Worm (Caenorhabditis elegans) whole organism, young adult: ENCODE results near the gene B0310.3.
A peak's percentile ranks its signal among the peaks of the same experiment; 100 is the strongest.

ENCODE experiments used
- B0019.2 ChIP-seq: fragments of 200-800 bp; sonication (Bioruptor generic); conservative IDR thresholded peaks from 2 replicates; pipeline ENCODE4 v1.3.6; 2022; ENCODE audit warnings: missing genetic modification reagents, missing genetic modification characterization, missing compliant biosample characterization
- C06A6.2 ChIP-seq: fragments of 200-800 bp; sonication (Bioruptor generic); conservative IDR thresholded peaks from 2 replicates; pipeline ENCODE4 v1.3.6; 2022; ENCODE audit warnings: missing genetic modification characterization, missing compliant biosample characterization
- F10E7.11 ChIP-seq: sonication (generic microtip); optimal IDR thresholded peaks from 2 replicates; lab custom pipeline; 2017; ENCODE audit warnings: mild to moderate bottlenecking, missing genetic modification characterization, moderate library complexity, missing compliant biosample characterization
- F22D6.2 ChIP-seq: sonication (generic microtip); optimal IDR thresholded peaks from 2 replicates; lab custom pipeline; 2016; ENCODE audit warnings: mild to moderate bottlenecking, missing genetic modification characterization, missing compliant biosample characterization
- K12H6.12 ChIP-seq: fragments of 200-800 bp; sonication (Bioruptor generic); optimal IDR thresholded peaks from 2 replicates; lab custom pipeline; 2018; ENCODE audit warnings: mild to moderate bottlenecking, missing genetic modification characterization, missing compliant biosample characterization
- Y67H2A.10 ChIP-seq: fragments of 200-800 bp; sonication (Bioruptor generic); conservative IDR thresholded peaks from 2 replicates; pipeline ENCODE4 v1.3.6; 2022; ENCODE audit warnings: missing genetic modification reagents, missing genetic modification characterization, missing compliant biosample characterization
- Y95B8A.8 ChIP-seq: fragments of 200-800 bp; sonication (Bioruptor generic); IDR thresholded peaks from 2 replicates; pipeline ENCODE4 v1.3.6; 2022; ENCODE audit warnings: missing genetic modification reagents, missing genetic modification characterization, missing compliant biosample characterization
- ZK185.1 ChIP-seq: sonication (generic microtip); optimal IDR thresholded peaks from 2 replicates; lab custom pipeline; 2016; ENCODE audit warnings: mild to moderate bottlenecking, missing genetic modification characterization, missing compliant biosample characterization; ENCODE audit not compliant: poor library complexity, severe bottlenecking
- aptf-2 ChIP-seq: fragments of 200-800 bp; sonication (Bioruptor generic); conservative IDR thresholded peaks from 2 replicates; pipeline ENCODE4 v1.3.6; 2022; ENCODE audit warnings: missing genetic modification reagents, missing genetic modification characterization, missing compliant biosample characterization
- atf-7 ChIP-seq: sonication (generic microtip); optimal IDR thresholded peaks from 2 replicates; lab custom pipeline; 2017; ENCODE audit warnings: mild to moderate bottlenecking, missing genetic modification characterization, missing compliant biosample characterization
- attf-5 ChIP-seq: fragments of 200-800 bp; sonication (Bioruptor generic); optimal IDR thresholded peaks from 2 replicates; lab custom pipeline; 2018; ENCODE audit warnings: mild to moderate bottlenecking, missing genetic modification characterization, missing compliant biosample characterization
- bed-2 ChIP-seq: fragments of 200-800 bp; sonication (Bioruptor generic); IDR thresholded peaks from 2 replicates; pipeline ENCODE4 v1.3.6; 2022; ENCODE audit warnings: missing genetic modification reagents, missing genetic modification characterization, missing compliant biosample characterization
- cebp-1 ChIP-seq, 2 experiments: fragments of 200-800 bp in 1 of 2; sonication (Bioruptor generic) in 1 of 2; sonication (generic microtip) in 1 of 2; IDR thresholded peaks in 1 of 2; optimal IDR thresholded peaks in 1 of 2; 2 replicates each; pipeline versions ENCODE4 v1.3.6 to Lab custom; 2017 to 2022; ENCODE audit warnings: missing compliant biosample characterization in 2 of 2, missing genetic modification characterization in 2 of 2, mild to moderate bottlenecking in 1 of 2, missing genetic modification reagents in 1 of 2, moderate library complexity in 1 of 2
- ceh-27 ChIP-seq: fragments of 200-800 bp; sonication (Bioruptor generic); optimal IDR thresholded peaks from 2 replicates; lab custom pipeline; 2018; ENCODE audit warnings: mild to moderate bottlenecking, missing genetic modification characterization, moderate library complexity, missing compliant biosample characterization
- die-1 ChIP-seq: sonication (generic microtip); optimal IDR thresholded peaks from 2 replicates; lab custom pipeline; 2016; ENCODE audit warnings: missing genotype, mild to moderate bottlenecking, missing genetic modification characterization, missing compliant biosample characterization
- efl-1 ChIP-seq: fragments of 150-350 bp; optimal IDR thresholded peaks from 2 replicates; lab custom pipeline; 2014; ENCODE audit warnings: missing biosample characterization, missing genetic modification reagents, missing genetic modification characterization
- ekl-4 ChIP-seq: fragments of 200-800 bp; sonication (Bioruptor generic); IDR thresholded peaks from 2 replicates; pipeline ENCODE4 v1.3.6; 2022; ENCODE audit warnings: missing genetic modification reagents, missing genetic modification characterization, missing compliant biosample characterization
- gei-17 ChIP-seq: fragments of 200-800 bp; sonication (Bioruptor generic); optimal IDR thresholded peaks from 2 replicates; lab custom pipeline; 2018; ENCODE audit warnings: mild to moderate bottlenecking, missing genetic modification characterization, missing compliant biosample characterization
- hmg-1.2 ChIP-seq: fragments of 200-800 bp; sonication (Bioruptor generic); IDR thresholded peaks from 2 replicates; pipeline ENCODE4 v1.3.6; 2022; ENCODE audit warnings: missing genetic modification reagents, missing genetic modification characterization, missing compliant biosample characterization
- let-607 ChIP-seq, 2 experiments: fragments of 200-800 bp in 1 of 2; sonication (Bioruptor generic) in 1 of 2; sonication (generic microtip) in 1 of 2; optimal IDR thresholded peaks; 2 replicates each; lab custom pipeline; 2016 to 2018; ENCODE audit warnings: mild to moderate bottlenecking in 2 of 2, missing compliant biosample characterization in 2 of 2, missing genetic modification characterization in 2 of 2, moderate library complexity in 2 of 2, missing genotype in 1 of 2
- lin-26 ChIP-seq: fragments of 200-800 bp; sonication (Bioruptor generic); IDR thresholded peaks from 2 replicates; pipeline ENCODE4 v1.3.6; 2022; ENCODE audit warnings: missing genetic modification reagents, missing genetic modification characterization, missing compliant biosample characterization
- lin-54 ChIP-seq: fragments of 200-800 bp; sonication (Bioruptor generic); optimal IDR thresholded peaks from 2 replicates; lab custom pipeline; 2018; ENCODE audit warnings: mild to moderate bottlenecking, missing genetic modification characterization, missing compliant biosample characterization
- lsy-27 ChIP-seq: sonication (generic microtip); optimal IDR thresholded peaks from 2 replicates; lab custom pipeline; 2017; ENCODE audit warnings: missing genetic modification characterization, mild to moderate bottlenecking, missing compliant biosample characterization, antibody characterized with exemption, missing genotype, borderline replicate concordance; ENCODE audit not compliant: insufficient read depth
- madf-10 ChIP-seq: sonication (generic microtip); optimal IDR thresholded peaks from 2 replicates; lab custom pipeline; 2016; ENCODE audit warnings: mild to moderate bottlenecking, missing genetic modification characterization, missing compliant biosample characterization
- nhr-80 ChIP-seq: sonication (generic microtip); optimal IDR thresholded peaks from 2 replicates; lab custom pipeline; 2016; ENCODE audit warnings: missing genetic modification characterization, missing compliant biosample characterization
- rpc-1 ChIP-seq, 2 experiments: fragments of 150-350 bp in 1 of 2; sonication (generic microtip) in 1 of 2; optimal IDR thresholded peaks; 2 replicates each; lab custom pipeline; 2014 to 2018; ENCODE audit warnings: missing biosample characterization in 1 of 2, missing genetic modification characterization in 1 of 2, missing genetic modification reagents in 1 of 2, missing genotype in 1 of 2
- sdz-38 ChIP-seq: sonication (generic microtip); optimal IDR thresholded peaks from 2 replicates; lab custom pipeline; 2016; ENCODE audit warnings: missing genotype, missing genetic modification characterization, missing compliant biosample characterization
- snpc-1.1 ChIP-seq: sonication (generic microtip); optimal IDR thresholded peaks from 2 replicates; lab custom pipeline; 2017; ENCODE audit warnings: missing genetic modification characterization, mild to moderate bottlenecking, missing compliant biosample characterization, antibody characterized with exemption, moderate library complexity, missing genotype, missing genetic modification reagents; ENCODE audit not compliant: insufficient read depth
- snpc-4 ChIP-seq, 5 experiments: fragments of 150-350 bp in 1 of 5; sonication (generic microtip) in 4 of 5; optimal IDR thresholded peaks; 2 replicates each; lab custom pipeline; 2014 to 2018; ENCODE audit warnings: missing genetic modification characterization in 5 of 5, missing biosample characterization in 3 of 5, antibody characterized with exemption in 2 of 5, mild to moderate bottlenecking in 2 of 5, missing compliant biosample characterization in 2 of 5, missing genotype in 2 of 5, moderate library complexity in 2 of 5, missing genetic modification reagents in 1 of 5
- somi-1 ChIP-seq: fragments of 200-800 bp; sonication (Bioruptor generic); optimal IDR thresholded peaks from 2 replicates; lab custom pipeline; 2018; ENCODE audit warnings: mild to moderate bottlenecking, missing genetic modification characterization, missing compliant biosample characterization
- tbp1 ChIP-seq: fragments of 200-800 bp; sonication (Bioruptor generic); optimal IDR thresholded peaks from 2 replicates; lab custom pipeline; 2018; ENCODE audit warnings: mild to moderate bottlenecking, missing genetic modification characterization, missing compliant biosample characterization
- tbx-9 ChIP-seq: sonication (generic microtip); optimal IDR thresholded peaks from 2 replicates; lab custom pipeline; 2016; ENCODE audit warnings: borderline replicate concordance, missing genetic modification characterization, inconsistent platforms, missing compliant biosample characterization
- unc-62 ChIP-seq: fragments of 150-350 bp; optimal IDR thresholded peaks from 2 replicates; lab custom pipeline; 2014; ENCODE audit warnings: missing biosample characterization, missing genetic modification reagents, missing genetic modification characterization
- zfh-2 ChIP-seq: fragments of 200-800 bp; sonication (Bioruptor generic); conservative IDR thresholded peaks from 2 replicates; pipeline ENCODE4 v1.3.6; 2022; ENCODE audit warnings: missing genetic modification reagents, missing genetic modification characterization, missing compliant biosample characterization
- ztf-18 ChIP-seq: sonication (generic microtip); optimal IDR thresholded peaks from 2 replicates; lab custom pipeline; 2016; ENCODE audit warnings: missing genotype, mild to moderate bottlenecking, missing genetic modification characterization, missing compliant biosample characterization
- ztf-26 ChIP-seq: sonication (generic microtip); optimal IDR thresholded peaks from 2 replicates; lab custom pipeline; 2017; ENCODE audit warnings: missing genetic modification characterization, missing compliant biosample characterization

B0310.3 gene

ce11 chrX:536365-536764 is 15.6 kb upstream of the B0310.3 start:
- no peak for TF ChIP-seq sdz-38 (tag; lab: Kevin White, UChicago)
- TF ChIP-seq lin-26 (GFP tag; lab: Robert Waterston, UW), result no peak
- no peak for TF ChIP-seq efl-1 (GFP tag; lab: Kevin White, UChicago)
- no peak for TF ChIP-seq bed-2 (GFP tag; lab: Robert Waterston, UW)

DNA sequence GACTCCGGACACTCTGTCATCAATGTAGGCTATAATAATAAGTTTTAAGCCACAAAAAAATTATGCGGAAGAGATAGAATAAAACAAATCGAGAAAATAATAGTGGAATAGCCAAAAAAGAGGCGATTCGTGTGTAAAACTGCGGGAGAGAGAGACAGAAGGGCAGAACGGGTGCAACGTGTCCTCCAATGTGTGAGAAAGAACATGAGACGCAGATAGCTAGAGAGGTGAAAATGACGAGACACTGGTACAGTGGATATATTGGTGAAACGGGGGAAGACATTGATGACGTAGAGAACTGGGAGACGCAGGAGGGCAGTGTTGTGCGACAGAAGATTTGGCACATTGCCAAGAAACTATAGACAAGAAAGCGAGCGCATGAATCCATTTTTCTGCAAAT is 14.9 kb upstream of the B0310.3 start, which contains the start of gene F28C10.3:
Gene F28C10.3, minus strand, starts transcription at position 101 of the 400 bp plus-strand sequence.
- TF ChIP-seq C06A6.2 (GFP tag; lab: Robert Waterston, UW), result no peak
- peak; percentile 5 for TF ChIP-seq unc-62 (GFP tag; lab: Kevin White, UChicago)
- TF ChIP-seq gei-17 (GFP tag; lab: Kevin White, UChicago), result peak; percentile 43
- TF ChIP-seq atf-7, result peak; percentile 60
- no peak for TF ChIP-seq F10E7.11
- TF ChIP-seq tbx-9 (tag; lab: Kevin White, UChicago), result no peak
- no peak for TF ChIP-seq ekl-4 (GFP tag; lab: Robert Waterston, UW)
- no peak for TF ChIP-seq rpc-1 (optimal IDR thresholded peaks at IDR 0.05; lab: Kevin White, UChicago)
- no peak for TF ChIP-seq rpc-1 (tag; optimal IDR thresholded peaks at IDR 0.05; lab: Kevin White, UChicago)
- TF ChIP-seq lsy-27 (tag; lab: Kevin White, UChicago), result no peak
- no peak for TF ChIP-seq Y95B8A.8 (GFP tag; lab: Robert Waterston, UW)
- TF ChIP-seq snpc-1.1 (tag; lab: Kevin White, UChicago), result no peak
- TF ChIP-seq tbp1 (GFP tag; lab: Kevin White, UChicago), result peak; percentile 8
- TF ChIP-seq ceh-27, result peak; percentile 59
- no peak for TF ChIP-seq cebp-1 (GFP tag; IDR thresholded peaks at IDR 0.05; lab: Robert Waterston, UW)
- peak; percentile 67 for TF ChIP-seq cebp-1 (tag; optimal IDR thresholded peaks at IDR 0.05; lab: Kevin White, UChicago)
- peak; percentile 49; the same call in 1 of the 2 replicates for TF ChIP-seq zfh-2 (GFP tag; lab: Robert Waterston, UW)
- TF ChIP-seq attf-5, result peak; percentile 28
- TF ChIP-seq Y67H2A.10 (GFP tag; lab: Robert Waterston, UW), result no peak
- TF ChIP-seq sdz-38 (tag; lab: Kevin White, UChicago), result no peak
- TF ChIP-seq ztf-18, result no peak
- TF ChIP-seq F22D6.2, result no peak
- no peak for TF ChIP-seq lin-54 (GFP tag; lab: Kevin White, UChicago)
- TF ChIP-seq die-1 (tag; lab: Kevin White, UChicago), result peak; percentile 42
- no peak for TF ChIP-seq nhr-80 (tag; lab: Kevin White, UChicago)
- peak; percentile 38 for TF ChIP-seq ZK185.1 (tag; lab: Kevin White, UChicago)
- TF ChIP-seq snpc-4 (GFP tag; optimal IDR thresholded peaks at IDR 0.05; lab: Kevin White, UChicago), result no peak
- peak in 1 of 4 experiments; percentile 6 for TF ChIP-seq snpc-4 (tag; optimal IDR thresholded peaks at IDR 0.05; lab: Kevin White, UChicago)
- TF ChIP-seq B0019.2 (GFP tag; lab: Robert Waterston, UW), result no peak
- TF ChIP-seq somi-1 (GFP tag; lab: Kevin White, UChicago), result peak; percentile 18
- TF ChIP-seq ztf-26, result peak; percentile 24
- peak in 1 of 2 experiments; percentile 22 for TF ChIP-seq let-607 (tag; optimal IDR thresholded peaks at IDR 0.05; lab: Kevin White, UChicago)
- peak; percentile 67; the same call in 1 of the 2 replicates for TF ChIP-seq hmg-1.2 (GFP tag; lab: Robert Waterston, UW)
- peak; percentile 18 for TF ChIP-seq madf-10 (tag; lab: Kevin White, UChicago)
- no peak for TF ChIP-seq aptf-2 (GFP tag; lab: Robert Waterston, UW)
- peak; percentile 56 for TF ChIP-seq K12H6.12 (tag; lab: Kevin White, UChicago)
- TF ChIP-seq, all 124 proteins: peak for 17
